Fruit fly (Drosophila melanogaster): ENCODE results near the gene CG13460.

Gene CG13460

dm6 chr3L:15098659-15099512, 37.4 kb upstream of the CG13460 start (continued):
- TF ChIP-seq CG13287 (GFP tag; IDR thresholded peaks at IDR 0.05; ENCODE audit: partially characterized antibody) = no peak
- peak; percentile 69 for TF ChIP-seq CG15011 (GFP tag; optimal IDR thresholded peaks at IDR 0.05)
- TF ChIP-seq disco-r (GFP tag; optimal IDR thresholded peaks at IDR 0.05) = peak; percentile 12
- TF ChIP-seq CG2678 (tag; optimal IDR thresholded peaks at IDR 0.05) = peak; percentile 97
- TF ChIP-seq onecut (GFP tag; IDR thresholded peaks at IDR 0.05) = peak; percentile 69; the same call in 1 of the 2 replicates
- no peak for TF ChIP-seq CG9876 (GFP tag; optimal IDR thresholded peaks at IDR 0.05)
- no peak for TF ChIP-seq B-H2 (GFP tag; optimal IDR thresholded peaks at IDR 0.05)
- no peak for TF ChIP-seq zfh2 (GFP tag; optimal IDR thresholded peaks at IDR 0.05)
- peak in 1 of 2 experiments; percentile 75 for TF ChIP-seq dpn (GFP tag; optimal IDR thresholded peaks at IDR 0.05)
- TF ChIP-seq CrebB (tag; optimal IDR thresholded peaks at IDR 0.05) = peak; percentile 50
- TF ChIP-seq CG18619 (GFP tag; optimal IDR thresholded peaks at IDR 0.05) = peak; percentile 61
- peak; percentile 35 for TF ChIP-seq TFAM (GFP tag; optimal IDR thresholded peaks at IDR 0.05)
- TF ChIP-seq CG4360 (GFP tag; IDR thresholded peaks at IDR 0.05) = peak; percentile 83
- peak; percentile 95 for TF ChIP-seq trem (tag; optimal IDR thresholded peaks at IDR 0.05)
- no peak for TF ChIP-seq ato (GFP tag; IDR thresholded peaks at IDR 0.05; ENCODE audit: partially characterized antibody)
- no peak for TF ChIP-seq Sin3A (optimal IDR thresholded peaks at IDR 0.05)
- TF ChIP-seq bsh (GFP tag; optimal IDR thresholded peaks at IDR 0.05) = peak; percentile 53 to 89
- TF ChIP-seq gcm (GFP tag; optimal IDR thresholded peaks at IDR 0.05) = peak; percentile 94
- peak; percentile 43 for TF ChIP-seq Jarid2 (GFP tag; optimal IDR thresholded peaks at IDR 0.05)
- TF ChIP-seq E2f2 (GFP tag; IDR thresholded peaks at IDR 0.05) = peak; percentile 51; the same call in 1 of the 2 replicates
- TF ChIP-seq stwl (tag; optimal IDR thresholded peaks at IDR 0.05) = peak; percentile 17
- TF ChIP-seq CG17359 (tag; optimal IDR thresholded peaks at IDR 0.05) = peak; percentile 91
- TF ChIP-seq Mes4 (GFP tag; optimal IDR thresholded peaks at IDR 0.05) = no peak
- no peak for TF ChIP-seq cad (GFP tag; optimal IDR thresholded peaks at IDR 0.05)
- TF ChIP-seq sob (GFP tag; IDR thresholded peaks at IDR 0.05) = peak; percentile 47; the same call in 1 of the 2 replicates
- peak; percentile 84 for TF ChIP-seq caup (GFP tag; optimal IDR thresholded peaks at IDR 0.05; ENCODE audit: severe bottlenecking)
- TF ChIP-seq NC2α (GFP tag; optimal IDR thresholded peaks at IDR 0.05) = no peak
- TF ChIP-seq CG34376 (GFP tag; optimal IDR thresholded peaks at IDR 0.05) = peak; percentile 69
- TF ChIP-seq Drgx (GFP tag; IDR thresholded peaks at IDR 0.05) = peak; percentile 86
- no peak for TF ChIP-seq CkIIα-i1 (GFP tag; IDR thresholded peaks at IDR 0.05)
- peak; percentile 56 for TF ChIP-seq cato (GFP tag; optimal IDR thresholded peaks at IDR 0.05; ENCODE audit: borderline replicate concordance)
- peak in 1 of 3 experiments; percentile 45 for TF ChIP-seq Stat92E (GFP tag; optimal IDR thresholded peaks at IDR 0.05)
- peak; percentile 13 for TF ChIP-seq p53 (GFP tag; optimal IDR thresholded peaks at IDR 0.05)
- TF ChIP-seq CG15514 (GFP tag; optimal IDR thresholded peaks at IDR 0.05) = peak; percentile 82
- peak in 1 of 2 experiments; percentile 81 for TF ChIP-seq Hr78 (GFP tag; optimal IDR thresholded peaks at IDR 0.05)
- TF ChIP-seq Kr (GFP tag; optimal IDR thresholded peaks at IDR 0.05) = no peak
- peak; percentile 81 for TF ChIP-seq CG10654 (GFP tag; optimal IDR thresholded peaks at IDR 0.05)
- TF ChIP-seq CG6175 (GFP tag; IDR thresholded peaks at IDR 0.05) = 0 out of 3 replicates have a peak, but pooled peaks have one; percentile 13
- peak; percentile 27; the same call in 1 of the 2 replicates for TF ChIP-seq CG43689 (GFP tag; IDR thresholded peaks at IDR 0.05)
- no peak for TF ChIP-seq nerfin-2 (GFP tag; IDR thresholded peaks at IDR 0.05; ENCODE audit: partially characterized antibody)
- peak; percentile 75 for TF ChIP-seq CG11085 (GFP tag; IDR thresholded peaks at IDR 0.05)
- TF ChIP-seq amos (GFP tag; IDR thresholded peaks at IDR 0.05; ENCODE audit: partially characterized antibody) = no peak
- TF ChIP-seq oc (tag; optimal IDR thresholded peaks at IDR 0.05) = peak; percentile 72
- no peak for TF ChIP-seq dan (GFP tag; IDR thresholded peaks at IDR 0.05)
- no peak for TF ChIP-seq CG12071 (GFP tag; optimal IDR thresholded peaks at IDR 0.05)
- peak; percentile 52 for TF ChIP-seq Abd-B (GFP tag; optimal IDR thresholded peaks at IDR 0.05)
- no peak for TF ChIP-seq knrl (GFP tag; IDR thresholded peaks at IDR 0.05; ENCODE audit: partially characterized antibody)
